Worm (Caenorhabditis elegans) whole organism, L2 larva: ENCODE measurements around the gene M176.5.

Experiments
- ZK546.5 ChIP-seq: sonication (generic microtip); optimal IDR thresholded peaks from 2 replicates; lab custom pipeline; 2017; ENCODE audit warnings: missing biosample characterization, missing genetic modification characterization
- aly-2 ChIP-seq: fragments of 150-350 bp; optimal IDR thresholded peaks from 2 replicates; lab custom pipeline; 2014; ENCODE audit warnings: missing biosample characterization, missing genetic modification characterization
- ama-1 ChIP-seq: fragments of 150-350 bp; optimal IDR thresholded peaks from 2 replicates; lab custom pipeline; 2018; ENCODE audit warnings: inconsistent platforms
- blmp-1 ChIP-seq: sonication (generic microtip); optimal IDR thresholded peaks from 2 replicates; lab custom pipeline; 2017; ENCODE audit warnings: missing genetic modification characterization, mild to moderate bottlenecking, missing compliant biosample characterization, antibody characterized with exemption, moderate library complexity; ENCODE audit not compliant: insufficient read depth
- egl-27 ChIP-seq: sonication (generic microtip); optimal IDR thresholded peaks from 3 replicates; lab custom pipeline; 2017; ENCODE audit warnings: missing biosample characterization, missing genetic modification reagents, missing genetic modification characterization
- lin-11 ChIP-seq: fragments of 150-350 bp; sonication (generic microtip); optimal IDR thresholded peaks from 2 replicates; lab custom pipeline; 2014; ENCODE audit warnings: missing biosample characterization, missing genetic modification characterization, inconsistent platforms, mixed read lengths
- nhr-12 ChIP-seq: fragments of 150-350 bp; optimal IDR thresholded peaks from 2 replicates; lab custom pipeline; 2014; ENCODE audit warnings: missing biosample characterization, missing genetic modification characterization

DNA sequence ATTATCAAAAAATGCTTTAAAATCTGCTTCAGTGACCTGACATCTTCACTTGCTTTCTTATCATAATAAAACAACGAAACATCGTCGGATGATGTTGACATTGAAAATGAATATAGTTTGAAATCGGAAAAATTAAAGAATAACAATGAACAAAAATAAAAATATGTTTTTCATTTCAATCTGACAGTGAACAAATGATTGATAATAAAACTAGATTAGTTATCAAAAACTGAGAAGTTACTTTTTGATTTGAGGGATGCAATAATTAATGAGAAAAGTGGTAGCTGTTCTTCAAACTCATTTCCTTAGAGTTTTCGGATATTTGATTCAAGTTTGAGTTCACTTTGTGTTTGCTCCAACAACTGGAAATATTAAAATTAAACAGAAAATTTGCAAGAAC is 16.0 kb upstream of the M176.5 start, which contains the start of gene chil-15:
- TF ChIP-seq ama-1 (lab: Kevin White, UChicago): no peak
- TF ChIP-seq ZK546.5 (tag; lab: Kevin White, UChicago): no peak
- no peak for TF ChIP-seq blmp-1
- no peak for TF ChIP-seq lin-11 (tag; lab: Kevin White, UChicago)
- no peak for TF ChIP-seq nhr-12 (tag; lab: Kevin White, UChicago)
- TF ChIP-seq egl-27 (tag; lab: Kevin White, UChicago): no peak
- no peak for TF ChIP-seq aly-2 (tag; lab: Kevin White, UChicago)
